Worm (Caenorhabditis elegans) whole organism, early embryonic: Measurements from ENCODE around the gene ints-11.

Source experiments
- B0310.2 ChIP-seq: sonication (generic microtip); optimal IDR thresholded peaks from 2 replicates; lab custom pipeline; 2016; ENCODE audit warnings: mild to moderate bottlenecking, missing genetic modification characterization, missing compliant biosample characterization
- F13C5.2 ChIP-seq: sonication (generic microtip); optimal IDR thresholded peaks from 2 replicates; lab custom pipeline; 2017; ENCODE audit warnings: mild to moderate bottlenecking, missing genetic modification characterization, inconsistent platforms, missing compliant biosample characterization
- aly-1 ChIP-seq: sonication (generic microtip); optimal IDR thresholded peaks from 2 replicates; lab custom pipeline; 2016; ENCODE audit warnings: missing genetic modification characterization, missing compliant biosample characterization
- ama-1 ChIP-seq: fragments of 150-350 bp; optimal IDR thresholded peaks from 2 replicates; lab custom pipeline; 2014
- ets-7 ChIP-seq: sonication (generic microtip); optimal IDR thresholded peaks from 2 replicates; lab custom pipeline; 2016; ENCODE audit warnings: missing genotype, missing genetic modification characterization, missing compliant biosample characterization
- flt-1 ChIP-seq: fragments of 200-800 bp; sonication (Bioruptor generic); IDR thresholded peaks from 2 replicates; pipeline ENCODE4 v1.3.6; 2022; ENCODE audit warnings: missing genetic modification characterization, missing compliant biosample characterization
- hmbx-1 ChIP-seq: sonication (generic microtip); optimal IDR thresholded peaks from 2 replicates; lab custom pipeline; 2016; ENCODE audit warnings: mild to moderate bottlenecking, missing genetic modification characterization, missing compliant biosample characterization
- hmg-4 ChIP-seq: fragments of 200-800 bp; sonication (Bioruptor generic); optimal IDR thresholded peaks from 2 replicates; lab custom pipeline; 2018; ENCODE audit warnings: mild to moderate bottlenecking, missing genetic modification characterization, missing compliant biosample characterization
- hnd-1 ChIP-seq: sonication (generic microtip); optimal IDR thresholded peaks from 2 replicates; lab custom pipeline; 2016; ENCODE audit warnings: missing genetic modification characterization, missing compliant biosample characterization
- pes-1 ChIP-seq: fragments of 200-800 bp; sonication (Bioruptor generic); IDR thresholded peaks from 2 replicates; pipeline ENCODE4 v1.3.6; 2022; ENCODE audit warnings: missing genetic modification reagents, missing genetic modification characterization, missing compliant biosample characterization
- scrt-1 ChIP-seq: fragments of 200-800 bp; sonication (Bioruptor generic); IDR thresholded peaks from 2 replicates; pipeline ENCODE4 v1.3.6; 2022; ENCODE audit warnings: missing genetic modification characterization, missing compliant biosample characterization
- sea-1 ChIP-seq: fragments of 200-800 bp; sonication (Bioruptor generic); conservative IDR thresholded peaks from 2 replicates; pipeline ENCODE4 v1.3.6; 2022; ENCODE audit warnings: missing genetic modification characterization, missing compliant biosample characterization
- tbx-11 ChIP-seq: fragments of 200-800 bp; sonication (Bioruptor generic); IDR thresholded peaks from 2 replicates; pipeline ENCODE4 v1.3.6; 2022; ENCODE audit warnings: missing genetic modification characterization, missing compliant biosample characterization

DNA sequence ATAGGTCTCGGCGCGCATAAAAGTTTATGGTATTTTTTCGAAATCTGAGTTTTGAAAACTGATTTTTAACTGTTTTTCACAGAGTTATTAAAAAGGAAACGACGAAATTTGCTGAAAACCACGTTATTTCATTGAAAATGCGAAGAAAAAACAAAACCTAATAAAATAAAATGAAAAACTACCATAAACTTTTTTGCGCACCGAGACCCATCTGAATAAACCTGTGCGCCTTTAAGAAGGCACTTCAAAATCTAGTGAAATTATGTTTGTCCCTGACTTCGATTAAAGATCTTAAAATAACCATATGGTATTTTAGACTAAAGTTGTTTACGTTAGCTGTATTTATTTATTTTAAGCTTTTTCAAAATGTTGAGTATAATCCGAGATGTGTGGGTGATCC lies 15.5 kb downstream of the ints-11 start:
- TF ChIP-seq ama-1 (lab: Kevin White, UChicago) (no peak), hmg-4 (GFP tag; lab: Kevin White, UChicago) (no peak), F13C5.2 (tag; lab: Kevin White, UChicago) (no peak), aly-1 (tag; lab: Kevin White, UChicago) (no peak), sea-1 (GFP tag; lab: Robert Waterston, UW) (no peak), pes-1 (no peak), hnd-1 (tag; lab: Kevin White, UChicago) (no peak), hmbx-1 (tag; lab: Kevin White, UChicago) (no peak), B0310.2 (tag; lab: Kevin White, UChicago) (no peak), tbx-11 (no peak), ets-7 (tag; lab: Kevin White, UChicago) (no peak), flt-1 (GFP tag; lab: Robert Waterston, UW) (no peak), scrt-1 (GFP tag; lab: Robert Waterston, UW) (no peak)
